Worm (Caenorhabditis elegans) whole organism, L4/young adult: ENCODE results near the gene Y39G8B.2.

Experiments
- W03F9.2 ChIP-seq: fragments of 150-350 bp; optimal IDR thresholded peaks from 2 replicates; lab custom pipeline; 2014; ENCODE audit warnings: missing biosample characterization, missing genetic modification characterization
- him-1 ChIP-seq: sonication (generic microtip); optimal IDR thresholded peaks from 2 replicates; lab custom pipeline; 2016; ENCODE audit warnings: missing genotype, missing genetic modification reagents, missing genetic modification characterization, missing compliant biosample characterization

DNA sequence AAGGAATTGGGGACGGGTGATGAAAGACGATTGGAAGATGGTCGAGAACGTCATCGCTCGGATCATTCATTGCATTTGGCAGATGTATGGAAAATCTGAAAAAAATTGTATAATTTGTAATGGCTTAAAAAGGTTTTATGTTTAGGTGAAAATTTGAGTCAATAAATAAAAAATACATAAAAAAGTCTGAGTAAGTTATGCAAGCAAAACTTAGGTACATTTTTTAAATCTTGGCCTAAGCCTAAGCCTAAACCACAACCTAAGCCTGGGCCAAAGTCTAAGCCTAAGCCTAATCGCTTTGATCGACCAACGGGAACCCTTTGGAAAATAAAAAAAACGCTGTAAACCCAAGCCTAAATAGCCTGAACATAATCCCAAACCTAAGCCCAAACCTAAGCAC lies 44.1 kb downstream of the Y39G8B.2 start, which contains the start of gene hot-3:
- TF ChIP-seq him-1 (tag; lab: Kevin White, UChicago) (no peak), W03F9.2 (tag; lab: Kevin White, UChicago) (no peak)
